Worm (Caenorhabditis elegans): Measurements from ENCODE around the gene F45D3.1.

F45D3.1 gene

ce11 chrV:12494522-12494921, 32.3 kb upstream of the F45D3.1 start, which contains the start of gene mrps-11:
Gene mrps-11 (minus strand): TSS chrV:12494622.
- TF ChIP-seq zim-3 (tag; optimal IDR thresholded peaks at IDR 0.05), result no peak
- no peak for TF ChIP-seq egl-18 (GFP tag; IDR thresholded peaks at IDR 0.05)
- TF ChIP-seq attf-5 (GFP tag; optimal IDR thresholded peaks at IDR 0.05), result no peak
- no peak for TF ChIP-seq let-526 (GFP tag; IDR thresholded peaks at IDR 0.05)
- TF ChIP-seq D2030.7 (GFP tag; IDR thresholded peaks at IDR 0.05), result no peak
- no peak for TF ChIP-seq lag-1 (GFP tag; IDR thresholded peaks at IDR 0.05)
- TF ChIP-seq lin-40 (tag; optimal IDR thresholded peaks at IDR 0.05), result no peak
- TF ChIP-seq hsf-1 (GFP tag; IDR thresholded peaks at IDR 0.05), result no peak
- TF ChIP-seq sdz-38 (tag; optimal IDR thresholded peaks at IDR 0.05), result no peak
- no peak for TF ChIP-seq pbrm-1 (GFP tag; IDR thresholded peaks at IDR 0.05)
- no peak for TF ChIP-seq ets-4 (GFP tag; optimal IDR thresholded peaks at IDR 0.05)
- no peak for TF ChIP-seq let-607 (tag; optimal IDR thresholded peaks at IDR 0.05)
- no peak for TF ChIP-seq madf-8 (GFP tag; conservative IDR thresholded peaks at IDR 0.05)

ce11 chrV:12497725-12498263, 29.1 kb upstream of the F45D3.1 start, which contains the start of the genes W04D2.4 and rbm-25:
Gene W04D2.4 (minus strand): TSS chrV:12497755.
Gene rbm-25 (plus strand): TSS chrV:12498213.
- no peak for TF ChIP-seq F37B4.10 (GFP tag; IDR thresholded peaks at IDR 0.05)
- peak; percentile 55 for TF ChIP-seq attf-3 (GFP tag; conservative IDR thresholded peaks at IDR 0.05)
- TF ChIP-seq pbrm-1 (GFP tag; IDR thresholded peaks at IDR 0.05), result peak; percentile 63; the same call in 1 of the 2 replicates
- peak; percentile 2 for TF ChIP-seq akir-1 (GFP tag; optimal IDR thresholded peaks at IDR 0.05)
- no peak for TF ChIP-seq hmg-20 (GFP tag; IDR thresholded peaks at IDR 0.05)
- TF ChIP-seq mcd-1 (GFP tag; IDR thresholded peaks at IDR 0.05), result peak; percentile 71
- no peak for TF ChIP-seq lsy-27 (tag; optimal IDR thresholded peaks at IDR 0.05; ENCODE audit: borderline replicate concordance, insufficient read depth)
- TF ChIP-seq tbp1 (GFP tag; optimal IDR thresholded peaks at IDR 0.05), result peak; percentile 24
- TF ChIP-seq mxl-1 (tag; optimal IDR thresholded peaks at IDR 0.05), result no peak
- peak; percentile 16; the same call in 1 of the 2 replicates for TF ChIP-seq hmg-1.2 (GFP tag; IDR thresholded peaks at IDR 0.05)
- TF ChIP-seq lin-54 (GFP tag; optimal IDR thresholded peaks at IDR 0.05), result peak; percentile 38
- TF ChIP-seq F23B12.7 (tag; optimal IDR thresholded peaks at IDR 0.05; ENCODE audit: insufficient read depth), result peak; percentile 9
- TF ChIP-seq snpc-4 (GFP tag; optimal IDR thresholded peaks at IDR 0.05), result peak; percentile 1
- peak in 3 of 4 experiments; percentile 80 to 81 (median 80) for TF ChIP-seq snpc-4 (tag; optimal IDR thresholded peaks at IDR 0.05)
- TF ChIP-seq lsl-1 (GFP tag; optimal IDR thresholded peaks at IDR 0.05), result peak; percentile 1
- 0 out of 2 replicates have a peak, but pooled peaks have one; percentile 25 for TF ChIP-seq rcor-1 (GFP tag; IDR thresholded peaks at IDR 0.05)
- peak; percentile 52 for TF ChIP-seq attf-5 (GFP tag; optimal IDR thresholded peaks at IDR 0.05)
- no peak for TF ChIP-seq F55B11.4 (tag; optimal IDR thresholded peaks at IDR 0.05; ENCODE audit: borderline replicate concordance, insufficient read depth)
- TF ChIP-seq Y53G8AR.9 (GFP tag; conservative IDR thresholded peaks at IDR 0.05), result 0 out of 2 replicates have a peak, but pooled peaks have one; percentile 53
- TF ChIP-seq lin-40 (tag; optimal IDR thresholded peaks at IDR 0.05), result peak; percentile 83
- TF ChIP-seq let-607 (tag; optimal IDR thresholded peaks at IDR 0.05), result peak in 1 of 2 experiments; percentile 9
- peak; percentile 42 for TF ChIP-seq ZK185.1 (tag; optimal IDR thresholded peaks at IDR 0.05; ENCODE audit: poor library complexity, severe bottlenecking)
- no peak for TF ChIP-seq dpff-1 (tag; optimal IDR thresholded peaks at IDR 0.05)
- no peak for TF ChIP-seq cebp-1 (GFP tag; IDR thresholded peaks at IDR 0.05)
- TF ChIP-seq cebp-1 (tag; optimal IDR thresholded peaks at IDR 0.05), result peak; percentile 67
- TF ChIP-seq F33H1.4 (GFP tag; IDR thresholded peaks at IDR 0.05), result no peak
- TF ChIP-seq ztf-18 (tag; optimal IDR thresholded peaks at IDR 0.05), result peak; percentile 94
- TF ChIP-seq lin-35 (GFP tag; optimal IDR thresholded peaks at IDR 0.05), result peak in 1 of 3 experiments; percentile 67

Data from whole organism, young adult.